Fruit fly (Drosophila melanogaster) whole organism, embryonic: Measurements from ENCODE around the gene Rad60.

Source experiments
- Abd-B ChIP-seq: fragments of 200-800 bp; sonication (Bioruptor generic); optimal IDR thresholded peaks from 2 replicates; lab custom pipeline; 2018; ENCODE audit warnings: missing biosample characterization, mild to moderate bottlenecking, missing genetic modification characterization, moderate library complexity
- BEAF-32 ChIP-seq: fragments of 200-800 bp; sonication (Bioruptor generic); optimal IDR thresholded peaks from 3 replicates; lab custom pipeline; 2017; ENCODE audit warnings: missing biosample characterization, missing genetic modification characterization, mild to moderate bottlenecking, moderate library complexity, missing genetic modification reagents
- BtbVII ChIP-seq: fragments of 200-800 bp; sonication (Bioruptor generic); optimal IDR thresholded peaks from 3 replicates; lab custom pipeline; 2017; ENCODE audit warnings: missing biosample characterization, mild to moderate bottlenecking, missing genetic modification characterization
- CG11085 ChIP-seq: fragments of 200-800 bp; sonication (Bioruptor generic); IDR thresholded peaks from 2 replicates; pipeline ENCODE4 v1.3.6; 2022; ENCODE audit warnings: missing biosample characterization, missing genetic modification characterization
- CG12071 ChIP-seq: fragments of 200-800 bp; sonication (Bioruptor generic); optimal IDR thresholded peaks from 3 replicates; lab custom pipeline; 2018; ENCODE audit warnings: missing biosample characterization, mild to moderate bottlenecking, missing genetic modification characterization
- CG12155 ChIP-seq: fragments of 200-800 bp; sonication (Bioruptor generic); optimal IDR thresholded peaks from 3 replicates; lab custom pipeline; 2016; ENCODE audit warnings: missing biosample characterization, missing genetic modification characterization
- CG12659 ChIP-seq: fragments of 200-800 bp; sonication (Bioruptor generic); optimal IDR thresholded peaks from 3 replicates; lab custom pipeline; 2017; ENCODE audit warnings: mild to moderate bottlenecking, missing biosample characterization, missing genetic modification reagents, missing genetic modification characterization
- CG12942 ChIP-seq: fragments of 200-800 bp; sonication (Bioruptor generic); optimal IDR thresholded peaks from 3 replicates; lab custom pipeline; 2016; ENCODE audit warnings: missing biosample characterization, missing genetic modification characterization
- CG13123 ChIP-seq: fragments of 200-800 bp; sonication (Bioruptor generic); optimal IDR thresholded peaks from 2 replicates; lab custom pipeline; 2016; ENCODE audit warnings: missing biosample characterization, missing genetic modification characterization
- CG14860 ChIP-seq: fragments of 200-800 bp; sonication (Bioruptor generic); IDR thresholded peaks from 3 replicates; pipeline ENCODE4 v1.3.6; 2022; ENCODE audit warnings: missing biosample characterization, missing genetic modification characterization; ENCODE audit not compliant: partially characterized antibody
- CG15514 ChIP-seq: fragments of 200-800 bp; sonication (Bioruptor generic); optimal IDR thresholded peaks from 3 replicates; lab custom pipeline; 2017; ENCODE audit warnings: missing biosample characterization, missing genetic modification characterization, mild to moderate bottlenecking, moderate library complexity, missing genetic modification reagents
- CG16779 ChIP-seq: fragments of 200-800 bp; sonication (Bioruptor generic); IDR thresholded peaks from 2 replicates; pipeline ENCODE4 v1.3.6; 2022; ENCODE audit warnings: missing biosample characterization, missing genetic modification characterization
- CG16815 ChIP-seq: fragments of 200-800 bp; sonication (Bioruptor generic); optimal IDR thresholded peaks from 3 replicates; lab custom pipeline; 2017; ENCODE audit warnings: missing biosample characterization, mild to moderate bottlenecking, missing genetic modification characterization
- CG2116 ChIP-seq: fragments of 200-800 bp; sonication (Bioruptor generic); optimal IDR thresholded peaks from 3 replicates; lab custom pipeline; 2018; ENCODE audit warnings: missing biosample characterization, mild to moderate bottlenecking, missing genetic modification characterization
- CG2678 ChIP-seq: fragments of 200-800 bp; sonication (Bioruptor generic); optimal IDR thresholded peaks from 3 replicates; lab custom pipeline; 2019; ENCODE audit warnings: missing biosample characterization, mild to moderate bottlenecking, missing genetic modification characterization, moderate library complexity
- CG32767 ChIP-seq: fragments of 200-800 bp; sonication (Bioruptor generic); IDR thresholded peaks from 2 replicates; pipeline ENCODE4 v1.3.6; 2022; ENCODE audit warnings: missing biosample characterization, missing genetic modification characterization
- CG6689 ChIP-seq: fragments of 200-800 bp; sonication (Bioruptor generic); IDR thresholded peaks from 2 replicates; pipeline ENCODE4 v1.3.6; 2022; ENCODE audit warnings: missing biosample characterization, missing genetic modification characterization
- CG6765 ChIP-seq: fragments of 200-800 bp; sonication (Bioruptor generic); optimal IDR thresholded peaks from 3 replicates; lab custom pipeline; 2017; ENCODE audit warnings: missing biosample characterization, mild to moderate bottlenecking, missing genetic modification characterization
- CG7271 ChIP-seq: fragments of 200-800 bp; sonication (Bioruptor generic); optimal IDR thresholded peaks from 2 replicates; lab custom pipeline; 2018; ENCODE audit warnings: missing biosample characterization, mild to moderate bottlenecking, missing genetic modification characterization, moderate library complexity
- CHES-1-like ChIP-seq: fragments of 200-800 bp; sonication (Bioruptor generic); optimal IDR thresholded peaks from 2 replicates; lab custom pipeline; 2016; ENCODE audit warnings: missing biosample characterization, missing genetic modification characterization
- D ChIP-seq, 2 experiments: fragments of 200-800 bp in 1 of 2; fragments of >200 bp in 1 of 2; sonication (Bioruptor generic) in 1 of 2; optimal IDR thresholded peaks; 2 replicates in 1 of 2; 3 replicates in 1 of 2; lab custom pipeline; 2017; ENCODE audit warnings: mild to moderate bottlenecking in 1 of 2, missing biosample characterization in 1 of 2, missing genetic modification characterization in 1 of 2, missing genetic modification reagents in 1 of 2
- D19B ChIP-seq: fragments of 200-800 bp; sonication (Bioruptor generic); optimal IDR thresholded peaks from 2 replicates; lab custom pipeline; 2017; ENCODE audit warnings: missing biosample characterization, mild to moderate bottlenecking, missing genetic modification characterization
- Dref ChIP-seq: fragments of 200-800 bp; sonication (Bioruptor generic); IDR thresholded peaks from 2 replicates; pipeline ENCODE4 v1.3.6; 2022; ENCODE audit warnings: missing biosample characterization, missing genetic modification characterization
- E2f1 ChIP-seq: fragments of 200-800 bp; sonication (Bioruptor generic); IDR thresholded peaks from 2 replicates; pipeline ENCODE4 v1.3.6; 2022; ENCODE audit warnings: missing biosample characterization, missing genetic modification characterization
- Nf-YA ChIP-seq: fragments of 200-800 bp; sonication (Bioruptor generic); IDR thresholded peaks from 2 replicates; pipeline ENCODE4 v1.3.6; 2022; ENCODE audit warnings: missing biosample characterization, missing genetic modification characterization
- PHDP ChIP-seq: fragments of 200-800 bp; sonication (Bioruptor generic); optimal IDR thresholded peaks from 3 replicates; lab custom pipeline; 2018; ENCODE audit warnings: missing biosample characterization, mild to moderate bottlenecking, missing genetic modification characterization, moderate library complexity
- Sry-δ ChIP-seq: fragments of 200-800 bp; sonication (Bioruptor generic); optimal IDR thresholded peaks from 2 replicates; lab custom pipeline; 2016; ENCODE audit warnings: missing biosample characterization, missing genetic modification characterization
- YL-1 ChIP-seq: fragments of 200-800 bp; sonication (Bioruptor generic); optimal IDR thresholded peaks from 3 replicates; lab custom pipeline; 2017; ENCODE audit warnings: missing biosample characterization, mild to moderate bottlenecking, missing genetic modification characterization
- ap ChIP-seq: fragments of 200-800 bp; sonication (Bioruptor generic); IDR thresholded peaks from 2 replicates; pipeline ENCODE4 v1.3.6; 2022; ENCODE audit warnings: missing biosample characterization, missing genetic modification characterization
- bab2 ChIP-seq: fragments of 200-800 bp; sonication (Bioruptor generic); optimal IDR thresholded peaks from 2 replicates; lab custom pipeline; 2016; ENCODE audit warnings: missing biosample characterization, missing genetic modification characterization
- bbx ChIP-seq: fragments of 200-800 bp; sonication (Bioruptor generic); IDR thresholded peaks from 2 replicates; pipeline ENCODE4 v1.3.6; 2022; ENCODE audit warnings: missing biosample characterization, missing genetic modification characterization; ENCODE audit not compliant: partially characterized antibody
- bsh ChIP-seq, 2 experiments: fragments of 200-800 bp; sonication (Bioruptor generic); optimal IDR thresholded peaks; 2 replicates each; lab custom pipeline; 2017 to 2018; ENCODE audit warnings: mild to moderate bottlenecking in 2 of 2, missing biosample characterization in 2 of 2, missing genetic modification characterization in 2 of 2, moderate library complexity in 1 of 2
- cad ChIP-seq: fragments of >200 bp; optimal IDR thresholded peaks from 2 replicates; lab custom pipeline; 2017; ENCODE audit warnings: missing biosample characterization, missing genetic modification characterization
- eve ChIP-seq, 2 experiments: fragments of >200 bp; optimal IDR thresholded peaks; 2 replicates each; lab custom pipeline; 2017; ENCODE audit warnings: missing biosample characterization in 2 of 2, missing genetic modification characterization in 2 of 2
- fd64A ChIP-seq: fragments of 200-800 bp; sonication (Bioruptor generic); optimal IDR thresholded peaks from 3 replicates; lab custom pipeline; 2018; ENCODE audit warnings: missing biosample characterization, mild to moderate bottlenecking, missing genetic modification characterization
- grau ChIP-seq: fragments of 200-800 bp; optimal IDR thresholded peaks from 3 replicates; lab custom pipeline; 2019; ENCODE audit warnings: missing biosample characterization, mild to moderate bottlenecking, missing genetic modification characterization, moderate library complexity
- hb ChIP-seq: fragments of 200-800 bp; sonication (Bioruptor generic); IDR thresholded peaks from 3 replicates; pipeline ENCODE4 v1.3.6; 2022; ENCODE audit warnings: missing biosample characterization, missing genetic modification characterization; ENCODE audit not compliant: partially characterized antibody
- her ChIP-seq: fragments of 200-800 bp; sonication (Bioruptor generic); optimal IDR thresholded peaks from 2 replicates; lab custom pipeline; 2016; ENCODE audit warnings: missing biosample characterization, missing genetic modification characterization
- nmo ChIP-seq: fragments of 200-800 bp; sonication (Bioruptor generic); optimal IDR thresholded peaks from 2 replicates; lab custom pipeline; 2018; ENCODE audit warnings: missing biosample characterization, mild to moderate bottlenecking, missing genetic modification characterization, moderate library complexity
- p53 ChIP-seq: fragments of 200-800 bp; sonication (Bioruptor generic); optimal IDR thresholded peaks from 2 replicates; lab custom pipeline; 2016; ENCODE audit warnings: missing biosample characterization, missing genetic modification characterization
- psq ChIP-seq: fragments of 200-800 bp; sonication (Bioruptor generic); optimal IDR thresholded peaks from 2 replicates; lab custom pipeline; 2017; ENCODE audit warnings: missing biosample characterization, missing genetic modification characterization
- repo ChIP-seq: fragments of 200-800 bp; sonication (Bioruptor generic); optimal IDR thresholded peaks from 2 replicates; lab custom pipeline; 2016; ENCODE audit warnings: missing biosample characterization, missing genetic modification characterization
- sc ChIP-seq, 3 experiments: fragments of >200 bp in 2 of 3; fragments of 200-800 bp in 1 of 3; sonication (Bioruptor generic) in 1 of 3; optimal IDR thresholded peaks; 2 replicates in 2 of 3; 3 replicates in 1 of 3; lab custom pipeline; 2017; ENCODE audit warnings: mild to moderate bottlenecking in 1 of 3, missing biosample characterization in 1 of 3, missing genetic modification characterization in 1 of 3, missing genetic modification reagents in 1 of 3
- shn ChIP-seq: fragments of 200-800 bp; sonication (Bioruptor generic); optimal IDR thresholded peaks from 3 replicates; lab custom pipeline; 2016; ENCODE audit warnings: missing biosample characterization, missing genetic modification characterization
- sisA ChIP-seq: fragments of 200-800 bp; sonication (Bioruptor generic); IDR thresholded peaks from 2 replicates; pipeline ENCODE4 v1.3.6; 2022; ENCODE audit warnings: missing biosample characterization, missing genetic modification characterization
- slou ChIP-seq: fragments of 200-800 bp; sonication (Bioruptor generic); optimal IDR thresholded peaks from 3 replicates; lab custom pipeline; 2016; ENCODE audit warnings: missing biosample characterization, missing genetic modification characterization
- sob ChIP-seq: fragments of 200-800 bp; sonication (Bioruptor generic); IDR thresholded peaks from 2 replicates; pipeline ENCODE4 v1.3.6; 2022; ENCODE audit warnings: missing biosample characterization, missing genetic modification characterization
- unc-4 ChIP-seq: fragments of 200-800 bp; sonication (Bioruptor generic); IDR thresholded peaks from 2 replicates; pipeline ENCODE4 v1.3.6; 2022; ENCODE audit warnings: missing biosample characterization, missing genetic modification characterization; ENCODE audit not compliant: partially characterized antibody
- zfh1 ChIP-seq: fragments of 200-800 bp; sonication (Bioruptor generic); IDR thresholded peaks from 3 replicates; pipeline ENCODE4 v1.3.6; 2022; ENCODE audit warnings: missing biosample characterization, missing genetic modification characterization

The Rad60 gene

dm6 chr3R:23293066-23293777, 41.9 kb upstream of the Rad60 start (continued):
- TF ChIP-seq ap (GFP tag; lab: Robert Waterston, UW): no peak
- TF ChIP-seq nmo (GFP tag; lab: Kevin White, UChicago): peak; percentile 40
- TF ChIP-seq psq (GFP tag; lab: Kevin White, UChicago): no peak
- TF ChIP-seq CG15514: no peak
- TF ChIP-seq bbx (GFP tag; lab: Robert Waterston, UW): no peak
- TF ChIP-seq her (GFP tag; lab: Kevin White, UChicago): no peak
- peak; percentile 60 to 81 for TF ChIP-seq bsh (GFP tag; optimal IDR thresholded peaks at IDR 0.05; lab: Kevin White, UChicago)
- TF ChIP-seq CG7271 (tag; lab: Kevin White, UChicago): no peak
- TF ChIP-seq bab2: no peak
- no peak for TF ChIP-seq CG12071
- TF ChIP-seq hb (GFP tag; lab: Robert Waterston, UW): no peak
- TF ChIP-seq YL-1: no peak
- TF ChIP-seq CG6689 (GFP tag; lab: Robert Waterston, UW): peak; percentile 73
- TF ChIP-seq slou (GFP tag; lab: Kevin White, UChicago): no peak
- TF ChIP-seq E2f1 (GFP tag; lab: Robert Waterston, UW): peak; percentile 59
- TF ChIP-seq grau (tag; lab: Kevin White, UChicago): peak; percentile 51
- no peak for TF ChIP-seq Dref (GFP tag; lab: Robert Waterston, UW)
- TF ChIP-seq CG13123: no peak
- no peak for TF ChIP-seq eve (GFP tag; optimal IDR thresholded peaks at IDR 0.05; lab: Kevin White, UChicago)
- TF ChIP-seq fd64A (GFP tag; lab: Kevin White, UChicago): no peak
- TF ChIP-seq D19B: no peak
- TF ChIP-seq CG32767 (GFP tag; lab: Robert Waterston, UW): peak; percentile 55; the same call in 1 of the 2 replicates
- TF ChIP-seq Abd-B (GFP tag; lab: Kevin White, UChicago): no peak
- no peak for TF ChIP-seq CG2678 (tag; lab: Kevin White, UChicago)
- TF ChIP-seq PHDP (tag; lab: Kevin White, UChicago): peak; percentile 42
- TF ChIP-seq unc-4 (GFP tag; lab: Robert Waterston, UW): no peak
- peak; percentile 19 for TF ChIP-seq CG2116 (GFP tag; lab: Kevin White, UChicago)
- TF ChIP-seq CG14860 (GFP tag; lab: Robert Waterston, UW): no peak
- TF ChIP-seq zfh1 (GFP tag; lab: Robert Waterston, UW): peak; percentile 75
- peak; percentile 82 for TF ChIP-seq Nf-YA (GFP tag; lab: Robert Waterston, UW)
- no peak for TF ChIP-seq cad (GFP tag; lab: Kevin White, UChicago)
- peak; percentile 34 for TF ChIP-seq CG16815
- TF ChIP-seq p53 (GFP tag; lab: Kevin White, UChicago): no peak
- TF ChIP-seq Sry-δ (GFP tag; lab: Kevin White, UChicago): no peak
- TF ChIP-seq CG12942 (GFP tag; lab: Kevin White, UChicago): peak; percentile 32
- TF ChIP-seq CG6765 (GFP tag; lab: Kevin White, UChicago): no peak
- no peak for TF ChIP-seq sc (optimal IDR thresholded peaks at IDR 0.05; lab: Kevin White, UChicago)
- no peak for TF ChIP-seq sc (GFP tag; optimal IDR thresholded peaks at IDR 0.05; lab: Kevin White, UChicago)
- TF ChIP-seq CG16779 (GFP tag; lab: Robert Waterston, UW): no peak
- TF ChIP-seq BtbVII (GFP tag; lab: Kevin White, UChicago): no peak
- peak; percentile 68 for TF ChIP-seq sisA (GFP tag; lab: Robert Waterston, UW)
- no peak for TF ChIP-seq CG12659 (GFP tag; lab: Kevin White, UChicago)
- no peak for TF ChIP-seq shn (GFP tag; lab: Kevin White, UChicago)
- no peak for TF ChIP-seq D (optimal IDR thresholded peaks at IDR 0.05; lab: Kevin White, UChicago)
- peak; percentile 46 for TF ChIP-seq D (GFP tag; optimal IDR thresholded peaks at IDR 0.05; lab: Kevin White, UChicago)
- no peak for TF ChIP-seq repo (GFP tag; lab: Kevin White, UChicago)
- peak; percentile 43; the same call in 1 of the 2 replicates for TF ChIP-seq CG11085 (GFP tag; lab: Robert Waterston, UW)
- peak; percentile 15 for TF ChIP-seq CG12155 (GFP tag; lab: Kevin White, UChicago)
- TF ChIP-seq CHES-1-like (GFP tag; lab: Kevin White, UChicago): no peak
- no peak for TF ChIP-seq BEAF-32 (GFP tag; lab: Kevin White, UChicago)
- no peak for TF ChIP-seq sob (GFP tag; lab: Robert Waterston, UW)
